Worm (Caenorhabditis elegans): ENCODE results near the gene Y53G8AR.5.

- no peak for TF ChIP-seq klf-2 (GFP tag; conservative IDR thresholded peaks at IDR 0.05)
- peak; percentile 72 for TF ChIP-seq cog-1 (tag; optimal IDR thresholded peaks at IDR 0.05)
- 0 out of 2 replicates have a peak, but pooled peaks have one; percentile 21 for TF ChIP-seq flt-1 (GFP tag; IDR thresholded peaks at IDR 0.05)
- no peak for TF ChIP-seq med-1 (GFP tag; optimal IDR thresholded peaks at IDR 0.05; ENCODE audit: insufficient read depth)
- no peak for TF ChIP-seq ztf-29 (GFP tag; IDR thresholded peaks at IDR 0.05)
Measured at ce11 chrIII:3271682-3272081, 25.6 kb upstream of the Y53G8AR.5 start.

Measured in whole organism, midembryonic.